Fruit fly (Drosophila melanogaster) whole organism, embryonic: Measurements from ENCODE around the gene GstD4.

ENCODE experiments used
- Ada2b ChIP-seq: fragments of 200-800 bp; sonication (Bioruptor generic); IDR thresholded peaks from 2 replicates; pipeline ENCODE4 v1.3.6; 2022; ENCODE audit warnings: missing biosample characterization, missing genetic modification characterization
- Asciz ChIP-seq: fragments of 200-800 bp; sonication (Bioruptor generic); optimal IDR thresholded peaks from 2 replicates; lab custom pipeline; 2017; ENCODE audit warnings: missing biosample characterization, mild to moderate bottlenecking, missing genetic modification characterization, missing genetic modification reagents
- Bdp1 ChIP-seq: fragments of 200-800 bp; sonication (Bioruptor generic); optimal IDR thresholded peaks from 3 replicates; lab custom pipeline; 2016; ENCODE audit warnings: missing biosample characterization, missing genetic modification characterization
- CG1024 ChIP-seq: fragments of 200-800 bp; sonication (Bioruptor generic); IDR thresholded peaks from 2 replicates; pipeline ENCODE4 v1.3.6; 2022; ENCODE audit warnings: missing biosample characterization, missing genetic modification characterization
- CG10366 ChIP-seq: fragments of 200-800 bp; sonication (Bioruptor generic); IDR thresholded peaks from 2 replicates; pipeline ENCODE4 v1.3.6; 2022; ENCODE audit warnings: missing biosample characterization, missing genetic modification characterization
- CG10565 ChIP-seq: fragments of 200-800 bp; sonication (Bioruptor generic); optimal IDR thresholded peaks from 3 replicates; lab custom pipeline; 2016; ENCODE audit warnings: missing biosample characterization, mild to moderate bottlenecking, missing genetic modification characterization
- CG13775 ChIP-seq: fragments of 200-800 bp; sonication (Bioruptor generic); optimal IDR thresholded peaks from 3 replicates; lab custom pipeline; 2017; ENCODE audit warnings: missing biosample characterization, mild to moderate bottlenecking, missing genetic modification characterization
- CG14860 ChIP-seq: fragments of 200-800 bp; sonication (Bioruptor generic); IDR thresholded peaks from 3 replicates; pipeline ENCODE4 v1.3.6; 2022; ENCODE audit warnings: missing biosample characterization, missing genetic modification characterization; ENCODE audit not compliant: partially characterized antibody
- CG15269 ChIP-seq: fragments of 200-800 bp; sonication (Bioruptor generic); optimal IDR thresholded peaks from 2 replicates; lab custom pipeline; 2018; ENCODE audit warnings: missing biosample characterization, mild to moderate bottlenecking, missing genetic modification characterization, moderate library complexity
- CG1647 ChIP-seq: fragments of 200-800 bp; sonication (Bioruptor generic); optimal IDR thresholded peaks from 3 replicates; lab custom pipeline; 2016; ENCODE audit warnings: missing biosample characterization, missing genetic modification characterization
- CG16815 ChIP-seq: fragments of 200-800 bp; sonication (Bioruptor generic); optimal IDR thresholded peaks from 3 replicates; lab custom pipeline; 2017; ENCODE audit warnings: missing biosample characterization, mild to moderate bottlenecking, missing genetic modification characterization
- CG17385 ChIP-seq: fragments of 200-800 bp; sonication (Bioruptor generic); optimal IDR thresholded peaks from 3 replicates; lab custom pipeline; 2018; ENCODE audit warnings: missing biosample characterization, mild to moderate bottlenecking, missing genetic modification characterization
- CG17912 ChIP-seq: fragments of 200-800 bp; sonication (Bioruptor generic); optimal IDR thresholded peaks from 2 replicates; lab custom pipeline; 2018; ENCODE audit warnings: missing biosample characterization, mild to moderate bottlenecking, missing genetic modification characterization
- CG2116 ChIP-seq: fragments of 200-800 bp; sonication (Bioruptor generic); optimal IDR thresholded peaks from 3 replicates; lab custom pipeline; 2018; ENCODE audit warnings: missing biosample characterization, mild to moderate bottlenecking, missing genetic modification characterization
- CG2120 ChIP-seq: fragments of 200-800 bp; sonication (Bioruptor generic); optimal IDR thresholded peaks from 3 replicates; lab custom pipeline; 2016; ENCODE audit warnings: missing biosample characterization, missing genetic modification characterization
- CG2199 ChIP-seq: fragments of 200-800 bp; sonication (Bioruptor generic); IDR thresholded peaks from 3 replicates; pipeline ENCODE4 v1.3.6; 2022; ENCODE audit warnings: missing biosample characterization, missing genetic modification characterization
- CG2889 ChIP-seq: fragments of 200-800 bp; sonication (Bioruptor generic); IDR thresholded peaks from 3 replicates; pipeline ENCODE4 v1.3.6; 2022; ENCODE audit warnings: missing biosample characterization, missing genetic modification characterization
- CG42726 ChIP-seq: fragments of 200-800 bp; sonication (Bioruptor generic); IDR thresholded peaks from 2 replicates; pipeline ENCODE4 v1.3.6; 2022; ENCODE audit warnings: missing biosample characterization, missing genetic modification characterization; ENCODE audit not compliant: partially characterized antibody
- CG5245 ChIP-seq: fragments of 200-800 bp; sonication (Bioruptor generic); optimal IDR thresholded peaks from 3 replicates; lab custom pipeline; 2016; ENCODE audit warnings: missing biosample characterization, missing genetic modification characterization
- CG6272 ChIP-seq: fragments of 200-800 bp; sonication (Bioruptor generic); IDR thresholded peaks from 2 replicates; pipeline ENCODE4 v1.3.6; 2022; ENCODE audit warnings: missing biosample characterization, missing genetic modification characterization
- CG6791 ChIP-seq: fragments of 200-800 bp; sonication (Bioruptor generic); IDR thresholded peaks from 3 replicates; pipeline ENCODE4 v1.3.6; 2022; ENCODE audit warnings: missing biosample characterization, missing genetic modification characterization; ENCODE audit not compliant: partially characterized antibody
- CG7271 ChIP-seq: fragments of 200-800 bp; sonication (Bioruptor generic); optimal IDR thresholded peaks from 2 replicates; lab custom pipeline; 2018; ENCODE audit warnings: missing biosample characterization, mild to moderate bottlenecking, missing genetic modification characterization, moderate library complexity
- D19B ChIP-seq: fragments of 200-800 bp; sonication (Bioruptor generic); optimal IDR thresholded peaks from 2 replicates; lab custom pipeline; 2017; ENCODE audit warnings: missing biosample characterization, mild to moderate bottlenecking, missing genetic modification characterization
- Dbx ChIP-seq: fragments of 200-800 bp; sonication (Bioruptor generic); IDR thresholded peaks from 3 replicates; pipeline ENCODE4 v1.3.6; 2022; ENCODE audit warnings: missing biosample characterization, missing genetic modification characterization
- Dek ChIP-seq: fragments of 200-800 bp; sonication (Bioruptor generic); optimal IDR thresholded peaks from 3 replicates; lab custom pipeline; 2019; ENCODE audit warnings: missing biosample characterization, mild to moderate bottlenecking, missing genetic modification characterization, moderate library complexity
- Fer3 ChIP-seq: fragments of 200-800 bp; sonication (Bioruptor generic); optimal IDR thresholded peaks from 2 replicates; lab custom pipeline; 2018; ENCODE audit warnings: missing biosample characterization, mild to moderate bottlenecking, missing genetic modification characterization, moderate library complexity
- Gug ChIP-seq: fragments of 200-800 bp; sonication (Bioruptor generic); IDR thresholded peaks from 4 replicates; pipeline ENCODE4 v1.3.6; 2022; ENCODE audit warnings: missing biosample characterization, missing genetic modification characterization
- Mad ChIP-seq: fragments of 200-800 bp; sonication (Bioruptor generic); optimal IDR thresholded peaks from 2 replicates; lab custom pipeline; 2016; ENCODE audit warnings: missing biosample characterization, missing genetic modification characterization
- Nf-YA ChIP-seq: fragments of 200-800 bp; sonication (Bioruptor generic); IDR thresholded peaks from 2 replicates; pipeline ENCODE4 v1.3.6; 2022; ENCODE audit warnings: missing biosample characterization, missing genetic modification characterization
- Opbp ChIP-seq: fragments of 200-800 bp; sonication (Bioruptor generic); IDR thresholded peaks from 3 replicates; pipeline ENCODE4 v1.3.6; 2022; ENCODE audit warnings: missing biosample characterization, missing genetic modification characterization; ENCODE audit not compliant: partially characterized antibody
- Ptx1 ChIP-seq: fragments of 200-800 bp; sonication (Bioruptor generic); IDR thresholded peaks from 2 replicates; pipeline ENCODE4 v1.3.6; 2022; ENCODE audit warnings: missing biosample characterization, missing genetic modification characterization
- Sin3A ChIP-seq: fragments of >200 bp; optimal IDR thresholded peaks from 2 replicates; lab custom pipeline; 2018
- Sry-δ ChIP-seq: fragments of 200-800 bp; sonication (Bioruptor generic); optimal IDR thresholded peaks from 2 replicates; lab custom pipeline; 2016; ENCODE audit warnings: missing biosample characterization, missing genetic modification characterization
- TFAM ChIP-seq: fragments of 200-800 bp; sonication (Bioruptor generic); optimal IDR thresholded peaks from 2 replicates; lab custom pipeline; 2017; ENCODE audit warnings: missing biosample characterization, missing genetic modification characterization, inconsistent platforms
- Xbp1 ChIP-seq: fragments of 200-800 bp; sonication (Bioruptor generic); optimal IDR thresholded peaks from 3 replicates; lab custom pipeline; 2016; ENCODE audit warnings: missing biosample characterization, mild to moderate bottlenecking, missing genetic modification characterization
- abd-A ChIP-seq: fragments of 200-800 bp; sonication (Bioruptor generic); optimal IDR thresholded peaks from 3 replicates; lab custom pipeline; 2019; ENCODE audit warnings: missing biosample characterization, mild to moderate bottlenecking, missing genetic modification characterization, moderate library complexity
- ase ChIP-seq: fragments of 200-800 bp; sonication (Bioruptor generic); IDR thresholded peaks from 3 replicates; pipeline ENCODE4 v1.3.6; 2022; ENCODE audit warnings: missing biosample characterization, missing genetic modification characterization
- ato ChIP-seq: fragments of 200-800 bp; sonication (Bioruptor generic); IDR thresholded peaks from 2 replicates; pipeline ENCODE4 v1.3.6; 2022; ENCODE audit warnings: missing biosample characterization, missing genetic modification characterization; ENCODE audit not compliant: partially characterized antibody
- az2 ChIP-seq: fragments of 200-800 bp; sonication (Bioruptor generic); optimal IDR thresholded peaks from 3 replicates; lab custom pipeline; 2016; ENCODE audit warnings: missing biosample characterization, missing genetic modification characterization
- chinmo ChIP-seq: fragments of 200-800 bp; sonication (Bioruptor generic); IDR thresholded peaks from 4 replicates; pipeline ENCODE4 v1.3.6; 2022; ENCODE audit warnings: missing biosample characterization, missing genetic modification characterization; ENCODE audit not compliant: partially characterized antibody
- cwo ChIP-seq: fragments of 200-800 bp; sonication (Bioruptor generic); optimal IDR thresholded peaks from 3 replicates; lab custom pipeline; 2017; ENCODE audit warnings: missing biosample characterization, missing genetic modification characterization, mild to moderate bottlenecking, moderate library complexity, missing genetic modification reagents
- gsb-n ChIP-seq: fragments of 200-800 bp; sonication (Bioruptor generic); optimal IDR thresholded peaks from 3 replicates; lab custom pipeline; 2018; ENCODE audit warnings: missing biosample characterization, mild to moderate bottlenecking, missing genetic modification characterization
- klu ChIP-seq: fragments of 200-800 bp; sonication (Bioruptor generic); IDR thresholded peaks from 2 replicates; pipeline ENCODE4 v1.3.6; 2022; ENCODE audit warnings: missing biosample characterization, missing genetic modification characterization
- pnt ChIP-seq: fragments of 200-800 bp; sonication (Bioruptor generic); optimal IDR thresholded peaks from 3 replicates; lab custom pipeline; 2016; ENCODE audit warnings: missing biosample characterization, missing genetic modification characterization
- prd ChIP-seq, 3 experiments: fragments of >200 bp in 2 of 3; fragments of 200-800 bp in 1 of 3; sonication (Bioruptor generic) in 1 of 3; optimal IDR thresholded peaks in 2 of 3; IDR thresholded peaks in 1 of 3; 2 replicates in 2 of 3; 3 replicates in 1 of 3; pipeline versions ENCODE4 v1.3.6 to Lab custom; 2017 to 2022; ENCODE audit warnings: missing biosample characterization in 1 of 3, missing genetic modification characterization in 1 of 3
- pros ChIP-seq: fragments of 200-800 bp; sonication (Bioruptor generic); optimal IDR thresholded peaks from 3 replicates; lab custom pipeline; 2019; ENCODE audit warnings: missing biosample characterization, mild to moderate bottlenecking, missing genetic modification characterization, moderate library complexity
- sens ChIP-seq: fragments of 200-800 bp; sonication (Bioruptor generic); peaks from one replicate; lab custom pipeline; 2016; ENCODE audit warnings: missing biosample characterization, missing genetic modification characterization
- tna ChIP-seq: fragments of 200-800 bp; sonication (Bioruptor generic); IDR thresholded peaks from 2 replicates; pipeline ENCODE4 v1.3.6; 2022; ENCODE audit warnings: missing biosample characterization, missing genetic modification characterization; ENCODE audit not compliant: partially characterized antibody
- vnd ChIP-seq: fragments of 200-800 bp; sonication (Bioruptor generic); IDR thresholded peaks from 3 replicates; pipeline ENCODE4 v1.3.6; 2022; ENCODE audit warnings: missing biosample characterization, missing genetic modification characterization; ENCODE audit not compliant: partially characterized antibody
- zen ChIP-seq: fragments of 200-800 bp; sonication (Bioruptor generic); optimal IDR thresholded peaks from 3 replicates; lab custom pipeline; 2018; ENCODE audit warnings: missing biosample characterization, mild to moderate bottlenecking, missing genetic modification characterization, moderate library complexity

Gene GstD4

dm6 chr3R:12402935-12403334 is 29.0 kb downstream of the GstD4 start (continued):
- TF ChIP-seq sens (GFP tag; lab: Kevin White, UChicago) (peak; percentile 99), abd-A (tag; lab: Kevin White, UChicago) (no peak), Sry-δ (peak; percentile 66), pros (peak; percentile 87), CG6791 (GFP tag; lab: Robert Waterston, UW) (no peak), Asciz (GFP tag; lab: Kevin White, UChicago) (peak; percentile 98), Xbp1 (GFP tag; lab: Kevin White, UChicago) (peak; percentile 97), CG2199 (peak; percentile 94), CG16815 (peak; percentile 84), CG6272 (GFP tag; lab: Robert Waterston, UW) (peak; percentile 73), Mad (peak; percentile 94), gsb-n (tag; lab: Kevin White, UChicago) (peak; percentile 98), Opbp (GFP tag; lab: Robert Waterston, UW) (no peak), zen (tag; lab: Kevin White, UChicago) (peak; percentile 100), Gug (GFP tag; lab: Robert Waterston, UW) (peak; percentile 64; the same call in 2 of the 4 replicates), CG13775 (GFP tag; lab: Kevin White, UChicago) (peak; percentile 96), az2 (peak; percentile 97), Dek (tag; lab: Kevin White, UChicago) (peak; percentile 97), CG17912 (GFP tag; lab: Kevin White, UChicago) (peak; percentile 98), CG2889 (peak; percentile 86), Bdp1 (peak; percentile 86), CG14860 (GFP tag; lab: Robert Waterston, UW) (no peak), Dbx (GFP tag; lab: Robert Waterston, UW) (peak; percentile 99), Ptx1 (peak; percentile 94), CG2120 (GFP tag; lab: Kevin White, UChicago) (peak; percentile 95), pnt (GFP tag; lab: Kevin White, UChicago) (peak; percentile 87), TFAM (peak; percentile 94), Nf-YA (GFP tag; lab: Robert Waterston, UW) (peak; percentile 99), CG1024 (peak; percentile 97), tna (GFP tag; lab: Robert Waterston, UW) (no peak), D19B (GFP tag; lab: Kevin White, UChicago) (peak; percentile 95), ato (GFP tag; lab: Robert Waterston, UW) (no peak), prd (optimal IDR thresholded peaks at IDR 0.05; lab: Kevin White, UChicago) (no peak), prd (GFP tag; IDR thresholded peaks at IDR 0.05; lab: Robert Waterston, UW) (peak; percentile 97), vnd (GFP tag; lab: Robert Waterston, UW) (no peak), CG42726 (GFP tag; lab: Robert Waterston, UW) (no peak), Sin3A (lab: Kevin White, UChicago) (no peak), cwo (GFP tag; lab: Kevin White, UChicago) (peak; percentile 94), CG2116 (peak; percentile 91), CG17385 (GFP tag; lab: Kevin White, UChicago) (peak; percentile 96), CG7271 (tag; lab: Kevin White, UChicago) (peak; percentile 98), Fer3 (tag; lab: Kevin White, UChicago) (peak; percentile 99), CG10565 (GFP tag; lab: Kevin White, UChicago) (peak; percentile 98), CG10366 (peak; percentile 95), ase (peak; percentile 94), Ada2b (GFP tag; lab: Robert Waterston, UW) (peak; percentile 99), chinmo (GFP tag; lab: Robert Waterston, UW) (no peak), CG1647 (GFP tag; lab: Kevin White, UChicago) (peak; percentile 98), CG15269 (tag; lab: Kevin White, UChicago) (peak; percentile 98), CG5245 (GFP tag; lab: Kevin White, UChicago) (peak; percentile 94), klu (GFP tag; lab: Robert Waterston, UW) (peak; percentile 86)
